Worm (Caenorhabditis elegans) whole organism, L4 larva: ENCODE results near the gene T11F9.14.

Experiments
- hlh-30 ChIP-seq: sonication (generic microtip); optimal IDR thresholded peaks from 2 replicates; lab custom pipeline; 2017; ENCODE audit warnings: antibody characterized with exemption, mild to moderate bottlenecking, missing genetic modification characterization, missing compliant biosample characterization; ENCODE audit not compliant: insufficient read depth
- jun-1 ChIP-seq: fragments of 150-350 bp; optimal IDR thresholded peaks from 2 replicates; lab custom pipeline; 2014; ENCODE audit warnings: missing biosample characterization, missing genetic modification reagents, missing genetic modification characterization

DNA sequence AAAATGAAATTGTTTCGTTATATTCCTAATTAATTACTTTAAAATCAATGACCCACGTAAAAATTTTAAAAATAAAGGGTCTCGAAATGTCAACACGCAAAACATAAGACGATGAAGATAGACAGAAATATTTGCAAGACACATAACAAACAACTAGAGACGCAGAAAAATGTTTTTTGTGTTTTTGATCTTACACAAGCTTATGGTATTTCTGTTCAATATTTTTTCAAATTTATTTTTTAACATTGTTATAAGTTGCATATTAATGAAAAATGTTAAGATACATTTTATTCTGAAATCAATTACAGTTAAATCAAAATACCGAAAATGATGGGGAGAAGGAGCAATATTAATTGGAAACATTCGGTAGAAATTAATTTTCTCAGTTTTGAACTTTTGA lies 32.8 kb upstream of the T11F9.14 start, which contains the start of gene C55A6.3:
- TF ChIP-seq jun-1 (tag; lab: Kevin White, UChicago) (no peak), hlh-30 (tag; lab: Kevin White, UChicago) (no peak)
